Worm (Caenorhabditis elegans) whole organism, L4 larva: ENCODE results near the gene spr-2.

Experiments
- F44E2.7 ChIP-seq: fragments of 200-800 bp; sonication (Bioruptor generic); IDR thresholded peaks from 2 replicates; pipeline ENCODE4 v2.1.2; 2022; ENCODE audit warnings: missing genetic modification characterization, missing compliant biosample characterization
- T20F7.1 ChIP-seq: fragments of 200-800 bp; sonication (Bioruptor generic); optimal IDR thresholded peaks from 2 replicates; lab custom pipeline; 2018; ENCODE audit warnings: mild to moderate bottlenecking, missing genetic modification characterization, missing compliant biosample characterization
- Y5F2A.4 ChIP-seq: fragments of 200-800 bp; sonication (Bioruptor generic); optimal IDR thresholded peaks from 2 replicates; lab custom pipeline; 2018; ENCODE audit warnings: mild to moderate bottlenecking, missing genetic modification characterization, missing compliant biosample characterization
- Y75B8A.6 ChIP-seq: fragments of 200-800 bp; sonication (Bioruptor generic); IDR thresholded peaks from 2 replicates; pipeline ENCODE4 v1.3.6; 2022; ENCODE audit warnings: missing genetic modification reagents, missing genetic modification characterization, missing compliant biosample characterization
- ZK337.2 ChIP-seq: fragments of 200-800 bp; sonication (Bioruptor generic); IDR thresholded peaks from 2 replicates; pipeline ENCODE4 v1.3.6; 2022; ENCODE audit warnings: missing genetic modification reagents, missing genetic modification characterization, missing compliant biosample characterization
- aly-2 ChIP-seq: sonication (generic microtip); optimal IDR thresholded peaks from 2 replicates; lab custom pipeline; 2018; ENCODE audit warnings: missing biosample characterization, missing genetic modification characterization
- ama-1 ChIP-seq: fragments of 150-350 bp; optimal IDR thresholded peaks from 2 replicates; lab custom pipeline; 2014; ENCODE audit warnings: inconsistent platforms, mixed read lengths
- ceh-20 ChIP-seq: fragments of 200-800 bp; sonication (Bioruptor generic); IDR thresholded peaks from 2 replicates; pipeline ENCODE4 v1.3.6; 2022; ENCODE audit warnings: missing genetic modification reagents, missing genetic modification characterization, missing compliant biosample characterization
- ceh-32 ChIP-seq: sonication (generic microtip); optimal IDR thresholded peaks from 2 replicates; lab custom pipeline; 2016; ENCODE audit warnings: mild to moderate bottlenecking, missing genetic modification characterization, missing compliant biosample characterization; ENCODE audit not compliant: poor library complexity
- ceh-44 ChIP-seq: fragments of 200-800 bp; sonication (Bioruptor generic); IDR thresholded peaks from 2 replicates; pipeline ENCODE4 v1.3.6; 2022; ENCODE audit warnings: missing genetic modification reagents, missing genetic modification characterization, missing compliant biosample characterization
- ceh-62 ChIP-seq: sonication (generic microtip); optimal IDR thresholded peaks from 2 replicates; lab custom pipeline; 2017; ENCODE audit warnings: missing biosample characterization, missing genetic modification characterization
- daf-16 ChIP-seq, 3 experiments: sonication (generic microtip); optimal IDR thresholded peaks; 2 replicates each; lab custom pipeline; 2016 to 2017; ENCODE audit warnings: missing genetic modification characterization in 3 of 3, missing genetic modification reagents in 3 of 3, mild to moderate bottlenecking in 2 of 3, missing compliant biosample characterization in 2 of 3, missing biosample characterization in 1 of 3, moderate library complexity in 1 of 3
- daf-19 ChIP-seq: fragments of 200-800 bp; sonication (Bioruptor generic); conservative IDR thresholded peaks from 2 replicates; pipeline ENCODE4 v1.3.6; 2022; ENCODE audit warnings: missing genetic modification characterization, missing compliant biosample characterization
- daf-8 ChIP-seq: fragments of 200-800 bp; sonication (Bioruptor generic); IDR thresholded peaks from 2 replicates; pipeline ENCODE4 v1.3.6; 2022; ENCODE audit warnings: missing genetic modification characterization, missing compliant biosample characterization
- dmd-6 ChIP-seq: fragments of 200-800 bp; sonication (Bioruptor generic); IDR thresholded peaks from 2 replicates; pipeline ENCODE4 v1.3.6; 2022; ENCODE audit warnings: missing genetic modification reagents, missing genetic modification characterization, missing compliant biosample characterization
- dpl-1 ChIP-seq: fragments of 150-350 bp; optimal IDR thresholded peaks from 2 replicates; lab custom pipeline; 2014; ENCODE audit warnings: missing biosample characterization, missing genetic modification reagents, missing genetic modification characterization
- dve-1 ChIP-seq: sonication (generic microtip); optimal IDR thresholded peaks from 2 replicates; lab custom pipeline; 2017; ENCODE audit warnings: antibody characterized with exemption, mild to moderate bottlenecking, missing genetic modification characterization, missing compliant biosample characterization; ENCODE audit not compliant: insufficient read depth
- egl-27 ChIP-seq: sonication (generic microtip); optimal IDR thresholded peaks from 3 replicates; lab custom pipeline; 2017; ENCODE audit warnings: missing biosample characterization, missing genetic modification reagents, missing genetic modification characterization
- egl-43 ChIP-seq: fragments of 200-800 bp; sonication (Bioruptor generic); IDR thresholded peaks from 2 replicates; pipeline ENCODE4 v1.3.6; 2022; ENCODE audit warnings: missing genetic modification reagents, missing genetic modification characterization, missing compliant biosample characterization
- gei-8 ChIP-seq: fragments of 200-800 bp; sonication (Bioruptor generic); optimal IDR thresholded peaks from 2 replicates; lab custom pipeline; 2018; ENCODE audit warnings: mild to moderate bottlenecking, missing genetic modification characterization, missing compliant biosample characterization
- hlh-11 ChIP-seq: fragments of 200-800 bp; sonication (Bioruptor generic); optimal IDR thresholded peaks from 2 replicates; lab custom pipeline; 2018; ENCODE audit warnings: mild to moderate bottlenecking, missing genetic modification characterization, missing compliant biosample characterization
- hlh-30 ChIP-seq: sonication (generic microtip); optimal IDR thresholded peaks from 2 replicates; lab custom pipeline; 2017; ENCODE audit warnings: antibody characterized with exemption, mild to moderate bottlenecking, missing genetic modification characterization, missing compliant biosample characterization; ENCODE audit not compliant: insufficient read depth
- hmg-1.1 ChIP-seq: fragments of 200-800 bp; sonication (Bioruptor generic); IDR thresholded peaks from 2 replicates; pipeline ENCODE4 v1.3.6; 2022; ENCODE audit warnings: missing genetic modification reagents, missing genetic modification characterization, missing compliant biosample characterization
- lin-29 ChIP-seq: fragments of 200-800 bp; sonication (Bioruptor generic); IDR thresholded peaks from 2 replicates; pipeline ENCODE4 v1.3.6; 2022; ENCODE audit warnings: missing genetic modification reagents, missing genetic modification characterization, missing compliant biosample characterization
- lin-38 ChIP-seq: fragments of 200-800 bp; sonication (Bioruptor generic); IDR thresholded peaks from 2 replicates; pipeline ENCODE4 v1.3.6; 2022; ENCODE audit warnings: missing genetic modification reagents, missing genetic modification characterization, missing compliant biosample characterization
- lir-3 ChIP-seq: sonication (generic microtip); optimal IDR thresholded peaks from 2 replicates; lab custom pipeline; 2016; ENCODE audit warnings: mild to moderate bottlenecking, missing genetic modification characterization, missing compliant biosample characterization
- madf-5 ChIP-seq, 2 experiments: fragments of 200-800 bp; sonication (Bioruptor generic); IDR thresholded peaks; 2 replicates each; pipeline ENCODE4 v1.3.6; 2022; ENCODE audit warnings: missing compliant biosample characterization in 2 of 2, missing genetic modification characterization in 2 of 2
- mxl-2 ChIP-seq: fragments of 200-800 bp; sonication (Bioruptor generic); conservative IDR thresholded peaks from 2 replicates; pipeline ENCODE4 v1.3.6; 2022; ENCODE audit warnings: missing genetic modification reagents, missing genetic modification characterization, missing compliant biosample characterization
- mxl-3 ChIP-seq: fragments of 200-800 bp; sonication (Bioruptor generic); optimal IDR thresholded peaks from 2 replicates; lab custom pipeline; 2018; ENCODE audit warnings: mild to moderate bottlenecking, missing genetic modification characterization, missing compliant biosample characterization
- nhr-102 ChIP-seq: sonication (generic microtip); optimal IDR thresholded peaks from 2 replicates; lab custom pipeline; 2016; ENCODE audit warnings: mild to moderate bottlenecking, missing genetic modification characterization, moderate library complexity, missing compliant biosample characterization
- nhr-11 ChIP-seq: fragments of 150-350 bp; optimal IDR thresholded peaks from 2 replicates; lab custom pipeline; 2014; ENCODE audit warnings: missing biosample characterization, missing genetic modification characterization
- nhr-28 ChIP-seq: fragments of 150-350 bp; optimal IDR thresholded peaks from 2 replicates; lab custom pipeline; 2014; ENCODE audit warnings: missing biosample characterization, missing genetic modification characterization
- nhr-42 ChIP-seq: fragments of 200-800 bp; sonication (Bioruptor generic); IDR thresholded peaks from 2 replicates; pipeline ENCODE4 v1.3.6; 2022; ENCODE audit warnings: missing genetic modification characterization, missing compliant biosample characterization
- nhr-48 ChIP-seq: sonication (generic microtip); optimal IDR thresholded peaks from 2 replicates; lab custom pipeline; 2016; ENCODE audit warnings: mild to moderate bottlenecking, missing genetic modification characterization, missing compliant biosample characterization
- nhr-76 ChIP-seq: fragments of 150-350 bp; optimal IDR thresholded peaks from 2 replicates; lab custom pipeline; 2014; ENCODE audit warnings: missing biosample characterization, missing genetic modification characterization
- nhr-77 ChIP-seq: fragments of 150-350 bp; optimal IDR thresholded peaks from 2 replicates; lab custom pipeline; 2014; ENCODE audit warnings: missing biosample characterization, missing genetic modification characterization
- pha-4 ChIP-seq, 2 experiments: fragments of 150-350 bp in 1 of 2; fragments of 200-800 bp in 1 of 2; sonication (Bioruptor generic) in 1 of 2; IDR thresholded peaks in 1 of 2; optimal IDR thresholded peaks in 1 of 2; 2 replicates each; pipeline versions ENCODE4 v1.3.6 to Lab custom; 2014 to 2022; ENCODE audit warnings: missing genetic modification characterization in 2 of 2, missing genetic modification reagents in 2 of 2, missing biosample characterization in 1 of 2, missing compliant biosample characterization in 1 of 2
- pqm-1 ChIP-seq: sonication (generic microtip); optimal IDR thresholded peaks from 2 replicates; lab custom pipeline; 2017; ENCODE audit warnings: missing biosample characterization, missing genetic modification characterization
- saeg-2 ChIP-seq: fragments of 200-800 bp; sonication (Bioruptor generic); IDR thresholded peaks from 2 replicates; pipeline ENCODE4 v1.3.6; 2022; ENCODE audit warnings: missing genetic modification reagents, missing genetic modification characterization, missing compliant biosample characterization
- set-16 ChIP-seq: fragments of 200-800 bp; sonication (Bioruptor generic); IDR thresholded peaks from 2 replicates; pipeline ENCODE4 v1.3.6; 2022; ENCODE audit warnings: missing genetic modification reagents, missing genetic modification characterization, missing compliant biosample characterization
- spr-3 ChIP-seq: fragments of 200-800 bp; sonication (Bioruptor generic); optimal IDR thresholded peaks from 2 replicates; lab custom pipeline; 2018; ENCODE audit warnings: mild to moderate bottlenecking, missing genetic modification characterization, missing compliant biosample characterization
- unc-130 ChIP-seq: sonication (generic microtip); optimal IDR thresholded peaks from 2 replicates; lab custom pipeline; 2016; ENCODE audit warnings: missing genetic modification reagents, missing genetic modification characterization, missing compliant biosample characterization
- zfp-2 ChIP-seq: sonication (generic microtip); optimal IDR thresholded peaks from 2 replicates; lab custom pipeline; 2016; ENCODE audit warnings: mild to moderate bottlenecking, missing genetic modification characterization, missing compliant biosample characterization
- zip-2 ChIP-seq: fragments of 150-350 bp; optimal IDR thresholded peaks from 2 replicates; lab custom pipeline; 2014; ENCODE audit warnings: missing biosample characterization, missing genetic modification characterization
- ztf-7 ChIP-seq: fragments of 150-350 bp; optimal IDR thresholded peaks from 2 replicates; lab custom pipeline; 2014; ENCODE audit warnings: missing biosample characterization, missing genetic modification characterization

spr-2 gene

DNA sequence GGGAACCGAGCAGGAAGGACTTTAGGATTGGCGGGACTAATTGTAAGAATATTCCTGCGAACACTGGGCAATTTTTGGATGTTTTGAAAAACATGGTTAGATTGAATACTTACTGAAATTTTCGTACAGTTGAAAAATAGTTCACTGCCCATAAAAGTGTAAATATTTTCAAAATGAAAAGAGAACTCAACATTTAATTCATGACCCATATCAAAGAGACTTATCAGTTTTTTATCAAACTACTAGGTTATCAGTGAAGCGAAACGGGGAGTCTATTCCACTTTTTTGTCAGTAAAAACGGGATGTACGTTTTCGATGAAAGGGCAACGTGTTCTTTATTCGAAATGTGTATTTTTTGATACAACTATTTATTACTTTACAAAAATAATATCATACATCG is 45.3 kb upstream of the spr-2 start:
- TF ChIP-seq gei-8 (no peak), ama-1 (lab: Kevin White, UChicago) (no peak), unc-130 (GFP tag; lab: Kevin White, UChicago) (no peak), dve-1 (peak; percentile 32), mxl-2 (GFP tag; lab: Robert Waterston, UW) (no peak), hlh-30 (no peak), daf-16 (GFP tag; optimal IDR thresholded peaks at IDR 0.05; lab: Kevin White, UChicago) (no peak), daf-16 (tag; optimal IDR thresholded peaks at IDR 0.05; lab: Kevin White, UChicago) (peak; percentile 56), ztf-7 (tag; lab: Kevin White, UChicago) (no peak), nhr-76 (no peak), nhr-28 (tag; lab: Kevin White, UChicago) (peak; percentile 62), zfp-2 (no peak), hmg-1.1 (GFP tag; lab: Robert Waterston, UW) (no peak), T20F7.1 (peak; percentile 5), spr-3 (GFP tag; lab: Kevin White, UChicago) (no peak), hlh-11 (tag; lab: Kevin White, UChicago) (peak; percentile 36), lir-3 (no peak), nhr-48 (tag; lab: Kevin White, UChicago) (no peak), lin-29 (GFP tag; lab: Robert Waterston, UW) (no peak), ceh-44 (GFP tag; lab: Robert Waterston, UW) (no peak), pha-4 (GFP tag; IDR thresholded peaks at IDR 0.05; lab: Robert Waterston, UW) (no peak), pha-4 (tag; optimal IDR thresholded peaks at IDR 0.05; lab: Kevin White, UChicago) (no peak), nhr-77 (tag; lab: Kevin White, UChicago) (no peak), saeg-2 (GFP tag; lab: Robert Waterston, UW) (no peak), F44E2.7 (GFP tag; lab: Robert Waterston, UW) (no peak), daf-8 (no peak), Y75B8A.6 (GFP tag; lab: Robert Waterston, UW) (no peak), dmd-6 (peak; percentile 39; the same call in 1 of the 2 replicates), egl-27 (tag; lab: Kevin White, UChicago) (no peak), set-16 (GFP tag; lab: Robert Waterston, UW) (no peak), zip-2 (tag; lab: Kevin White, UChicago) (no peak), daf-19 (GFP tag; lab: Robert Waterston, UW) (no peak), egl-43 (GFP tag; lab: Robert Waterston, UW) (no peak), mxl-3 (GFP tag; lab: Kevin White, UChicago) (no peak), lin-38 (GFP tag; lab: Robert Waterston, UW) (no peak), pqm-1 (tag; lab: Kevin White, UChicago) (peak; percentile 94)
- TF ChIP-seq, all 104 proteins: peak for 7

DNA sequence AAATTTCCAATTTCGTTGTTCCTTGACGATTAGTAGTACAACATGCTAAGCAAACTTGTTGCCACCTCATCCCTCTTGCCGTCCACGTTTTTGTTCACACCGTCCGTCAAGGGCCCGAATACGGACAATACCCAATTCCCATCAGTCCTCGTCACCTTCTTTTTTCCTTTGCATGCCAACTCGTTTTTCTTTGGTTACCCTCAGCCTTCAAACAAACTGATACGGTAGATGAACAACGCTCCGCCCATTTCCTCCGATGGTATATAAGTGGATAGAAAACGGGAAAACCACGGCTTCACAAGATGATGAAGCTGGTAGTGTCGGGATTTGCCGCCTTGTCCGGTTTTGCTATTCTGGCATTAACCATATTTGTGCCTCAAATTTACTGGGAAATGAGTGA is 43.3 kb upstream of the spr-2 start, which contains the start of gene col-118:
Gene col-118 (plus strand): TSS at position 301 of the 400 bp plus-strand sequence.
- TF ChIP-seq T20F7.1 (no peak), nhr-11 (tag; lab: Kevin White, UChicago) (no peak), hlh-11 (tag; lab: Kevin White, UChicago) (no peak), lin-38 (GFP tag; lab: Robert Waterston, UW) (no peak), Y5F2A.4 (GFP tag; lab: Kevin White, UChicago) (no peak), madf-5 (GFP tag; IDR thresholded peaks at IDR 0.05; lab: Robert Waterston, UW) (no peak), nhr-42 (no peak), ceh-32 (tag; lab: Kevin White, UChicago) (no peak), mxl-3 (GFP tag; lab: Kevin White, UChicago) (no peak), ceh-62 (no peak), lir-3 (no peak), egl-27 (tag; lab: Kevin White, UChicago) (no peak), spr-3 (GFP tag; lab: Kevin White, UChicago) (no peak), ceh-20 (GFP tag; lab: Robert Waterston, UW) (no peak), nhr-102 (tag; lab: Kevin White, UChicago) (no peak), aly-2 (tag; lab: Kevin White, UChicago) (no peak), ZK337.2 (GFP tag; lab: Robert Waterston, UW) (no peak), dpl-1 (GFP tag; lab: Kevin White, UChicago) (no peak)
